Fruit fly (Drosophila melanogaster) whole organism, embryonic: ENCODE results near the gene Pstk.

Experiments used
- BEAF-32 ChIP-seq: fragments of 200-800 bp; sonication (Bioruptor generic); optimal IDR thresholded peaks from 3 replicates; lab custom pipeline; 2017; ENCODE audit warnings: missing biosample characterization, missing genetic modification characterization, mild to moderate bottlenecking, moderate library complexity, missing genetic modification reagents
- BtbVII ChIP-seq: fragments of 200-800 bp; sonication (Bioruptor generic); optimal IDR thresholded peaks from 3 replicates; lab custom pipeline; 2017; ENCODE audit warnings: missing biosample characterization, mild to moderate bottlenecking, missing genetic modification characterization
- CG10959 ChIP-seq: fragments of 200-800 bp; sonication (Bioruptor generic); IDR thresholded peaks from 2 replicates; pipeline ENCODE4 v1.3.6; 2022; ENCODE audit warnings: missing biosample characterization, missing genetic modification characterization
- CG11456 ChIP-seq: fragments of 200-800 bp; sonication (Bioruptor generic); IDR thresholded peaks from 3 replicates; pipeline ENCODE4 v1.3.6; 2022; ENCODE audit warnings: missing biosample characterization, missing genetic modification characterization
- CG12104 ChIP-seq: fragments of 200-800 bp; sonication (Bioruptor generic); optimal IDR thresholded peaks from 3 replicates; lab custom pipeline; 2016; ENCODE audit warnings: missing biosample characterization, missing genetic modification characterization
- CG12659 ChIP-seq: fragments of 200-800 bp; sonication (Bioruptor generic); optimal IDR thresholded peaks from 3 replicates; lab custom pipeline; 2017; ENCODE audit warnings: mild to moderate bottlenecking, missing biosample characterization, missing genetic modification reagents, missing genetic modification characterization
- CG2116 ChIP-seq: fragments of 200-800 bp; sonication (Bioruptor generic); optimal IDR thresholded peaks from 3 replicates; lab custom pipeline; 2018; ENCODE audit warnings: missing biosample characterization, mild to moderate bottlenecking, missing genetic modification characterization
- CG31224 ChIP-seq: fragments of 200-800 bp; sonication (Bioruptor generic); IDR thresholded peaks from 2 replicates; pipeline ENCODE4 v1.3.6; 2022; ENCODE audit warnings: missing biosample characterization, missing genetic modification characterization
- CG34224 ChIP-seq: fragments of 200-800 bp; sonication (Bioruptor generic); IDR thresholded peaks from 3 replicates; pipeline ENCODE4 v1.3.6; 2022; ENCODE audit warnings: missing biosample characterization, missing genetic modification characterization; ENCODE audit not compliant: partially characterized antibody
- CG5245 ChIP-seq: fragments of 200-800 bp; sonication (Bioruptor generic); optimal IDR thresholded peaks from 3 replicates; lab custom pipeline; 2016; ENCODE audit warnings: missing biosample characterization, missing genetic modification characterization
- CG6689 ChIP-seq: fragments of 200-800 bp; sonication (Bioruptor generic); IDR thresholded peaks from 2 replicates; pipeline ENCODE4 v1.3.6; 2022; ENCODE audit warnings: missing biosample characterization, missing genetic modification characterization
- CG6791 ChIP-seq: fragments of 200-800 bp; sonication (Bioruptor generic); IDR thresholded peaks from 3 replicates; pipeline ENCODE4 v1.3.6; 2022; ENCODE audit warnings: missing biosample characterization, missing genetic modification characterization; ENCODE audit not compliant: partially characterized antibody
- CG8290 ChIP-seq, 3 experiments: fragments of 200-800 bp; sonication (Bioruptor generic); optimal IDR thresholded peaks; 2 replicates each; lab custom pipeline; 2016 to 2019; ENCODE audit warnings: missing biosample characterization in 3 of 3, missing genetic modification characterization in 3 of 3, mild to moderate bottlenecking in 2 of 3, moderate library complexity in 1 of 3
- CG9817 ChIP-seq: fragments of 200-800 bp; sonication (Bioruptor generic); optimal IDR thresholded peaks from 2 replicates; lab custom pipeline; 2018; ENCODE audit warnings: missing biosample characterization, mild to moderate bottlenecking, missing genetic modification characterization, moderate library complexity
- E2f2 ChIP-seq: fragments of 200-800 bp; sonication (Bioruptor generic); IDR thresholded peaks from 2 replicates; pipeline ENCODE4 v1.3.6; 2022; ENCODE audit warnings: missing biosample characterization, missing genetic modification characterization
- Eip74EF ChIP-seq, 2 experiments: fragments of 200-800 bp in 1 of 2; fragments of >200 bp in 1 of 2; sonication (Bioruptor generic) in 1 of 2; optimal IDR thresholded peaks; 2 replicates each; lab custom pipeline; 2017 to 2019; ENCODE audit warnings: missing biosample characterization in 2 of 2, missing genetic modification characterization in 2 of 2, mild to moderate bottlenecking in 1 of 2, moderate library complexity in 1 of 2
- HLH4C ChIP-seq: fragments of 200-800 bp; sonication (Bioruptor generic); IDR thresholded peaks from 3 replicates; pipeline ENCODE4 v1.3.6; 2022; ENCODE audit warnings: missing biosample characterization, missing genetic modification characterization; ENCODE audit not compliant: partially characterized antibody
- HLHmδ ChIP-seq: fragments of 200-800 bp; sonication (Bioruptor generic); optimal IDR thresholded peaks from 2 replicates; lab custom pipeline; 2018; ENCODE audit warnings: missing biosample characterization, mild to moderate bottlenecking, missing genetic modification characterization, moderate library complexity
- Hand ChIP-seq: fragments of 200-800 bp; sonication (Bioruptor generic); optimal IDR thresholded peaks from 2 replicates; lab custom pipeline; 2017; ENCODE audit warnings: mild to moderate bottlenecking, missing biosample characterization, missing genetic modification reagents, missing genetic modification characterization
- NK7.1 ChIP-seq: fragments of 200-800 bp; sonication (Bioruptor generic); optimal IDR thresholded peaks from 3 replicates; lab custom pipeline; 2016; ENCODE audit warnings: missing biosample characterization, missing genetic modification characterization
- Scr ChIP-seq: fragments of 200-800 bp; sonication (Bioruptor generic); IDR thresholded peaks from 2 replicates; pipeline ENCODE4 v1.3.6; 2022; ENCODE audit warnings: missing biosample characterization, missing genetic modification characterization; ENCODE audit not compliant: partially characterized antibody
- Six4 ChIP-seq: fragments of 200-800 bp; sonication (Bioruptor generic); optimal IDR thresholded peaks from 2 replicates; lab custom pipeline; 2016; ENCODE audit warnings: missing biosample characterization, missing genetic modification characterization
- Sry-δ ChIP-seq: fragments of 200-800 bp; sonication (Bioruptor generic); optimal IDR thresholded peaks from 2 replicates; lab custom pipeline; 2016; ENCODE audit warnings: missing biosample characterization, missing genetic modification characterization
- amos ChIP-seq: fragments of 200-800 bp; sonication (Bioruptor generic); IDR thresholded peaks from 2 replicates; pipeline ENCODE4 v1.3.6; 2022; ENCODE audit warnings: missing biosample characterization, missing genetic modification characterization; ENCODE audit not compliant: partially characterized antibody
- ato ChIP-seq: fragments of 200-800 bp; sonication (Bioruptor generic); IDR thresholded peaks from 2 replicates; pipeline ENCODE4 v1.3.6; 2022; ENCODE audit warnings: missing biosample characterization, missing genetic modification characterization; ENCODE audit not compliant: partially characterized antibody
- bbx ChIP-seq: fragments of 200-800 bp; sonication (Bioruptor generic); IDR thresholded peaks from 2 replicates; pipeline ENCODE4 v1.3.6; 2022; ENCODE audit warnings: missing biosample characterization, missing genetic modification characterization; ENCODE audit not compliant: partially characterized antibody
- chinmo ChIP-seq: fragments of 200-800 bp; sonication (Bioruptor generic); IDR thresholded peaks from 4 replicates; pipeline ENCODE4 v1.3.6; 2022; ENCODE audit warnings: missing biosample characterization, missing genetic modification characterization; ENCODE audit not compliant: partially characterized antibody
- ci ChIP-seq: fragments of 200-800 bp; sonication (Bioruptor generic); IDR thresholded peaks from 3 replicates; pipeline ENCODE4 v1.3.6; 2022; ENCODE audit warnings: missing biosample characterization, missing genetic modification characterization
- corto ChIP-seq: fragments of 200-800 bp; sonication (Bioruptor generic); optimal IDR thresholded peaks from 2 replicates; lab custom pipeline; 2016; ENCODE audit warnings: missing biosample characterization, mild to moderate bottlenecking, missing genetic modification characterization, moderate library complexity
- crp ChIP-seq, 2 experiments: fragments of 200-800 bp; sonication (Bioruptor generic); optimal IDR thresholded peaks; 2 replicates in 1 of 2; 3 replicates in 1 of 2; lab custom pipeline; 2017; ENCODE audit warnings: missing biosample characterization in 2 of 2, missing genetic modification characterization in 2 of 2, mild to moderate bottlenecking in 1 of 2, moderate library complexity in 1 of 2
- dysf ChIP-seq: fragments of 200-800 bp; sonication (Bioruptor generic); IDR thresholded peaks from 3 replicates; pipeline ENCODE4 v1.3.6; 2022; ENCODE audit warnings: missing biosample characterization, missing genetic modification characterization
- eve ChIP-seq, 2 experiments: fragments of >200 bp; optimal IDR thresholded peaks; 2 replicates each; lab custom pipeline; 2017; ENCODE audit warnings: missing biosample characterization in 2 of 2, missing genetic modification characterization in 2 of 2
- gro ChIP-seq: fragments of 200-800 bp; sonication (Bioruptor generic); optimal IDR thresholded peaks from 2 replicates; lab custom pipeline; 2016; ENCODE audit warnings: missing biosample characterization, missing genetic modification characterization
- hb ChIP-seq: fragments of 200-800 bp; sonication (Bioruptor generic); IDR thresholded peaks from 3 replicates; pipeline ENCODE4 v1.3.6; 2022; ENCODE audit warnings: missing biosample characterization, missing genetic modification characterization; ENCODE audit not compliant: partially characterized antibody
- hbn ChIP-seq: fragments of 200-800 bp; sonication (Bioruptor generic); IDR thresholded peaks from 2 replicates; pipeline ENCODE4 v1.3.6; 2022; ENCODE audit warnings: missing biosample characterization, missing genetic modification characterization; ENCODE audit not compliant: partially characterized antibody
- her ChIP-seq: fragments of 200-800 bp; sonication (Bioruptor generic); optimal IDR thresholded peaks from 2 replicates; lab custom pipeline; 2016; ENCODE audit warnings: missing biosample characterization, missing genetic modification characterization
- knrl ChIP-seq: fragments of 200-800 bp; sonication (Bioruptor generic); IDR thresholded peaks from 3 replicates; pipeline ENCODE4 v1.3.6; 2022; ENCODE audit warnings: missing biosample characterization, missing genetic modification characterization; ENCODE audit not compliant: partially characterized antibody
- nerfin-1 ChIP-seq: fragments of 200-800 bp; sonication (Bioruptor generic); optimal IDR thresholded peaks from 3 replicates; lab custom pipeline; 2019; ENCODE audit warnings: missing biosample characterization, mild to moderate bottlenecking, missing genetic modification characterization, moderate library complexity
- pho ChIP-seq: fragments of 200-800 bp; sonication (Bioruptor generic); optimal IDR thresholded peaks from 2 replicates; lab custom pipeline; 2016; ENCODE audit warnings: missing biosample characterization, missing genetic modification characterization
- seq ChIP-seq: fragments of 200-800 bp; sonication (Bioruptor generic); IDR thresholded peaks from 2 replicates; pipeline ENCODE4 v1.3.6; 2022; ENCODE audit warnings: missing biosample characterization, missing genetic modification characterization
- trem ChIP-seq: fragments of 200-800 bp; optimal IDR thresholded peaks from 3 replicates; lab custom pipeline; 2019; ENCODE audit warnings: missing biosample characterization, mild to moderate bottlenecking, missing genetic modification characterization, moderate library complexity
- unc-4 ChIP-seq: fragments of 200-800 bp; sonication (Bioruptor generic); IDR thresholded peaks from 2 replicates; pipeline ENCODE4 v1.3.6; 2022; ENCODE audit warnings: missing biosample characterization, missing genetic modification characterization; ENCODE audit not compliant: partially characterized antibody
- usp ChIP-seq: fragments of >200 bp; optimal IDR thresholded peaks from 2 replicates; lab custom pipeline; 2017; ENCODE audit warnings: missing biosample characterization, missing genetic modification characterization
- zen2 ChIP-seq: fragments of 200-800 bp; sonication (Bioruptor generic); IDR thresholded peaks from 3 replicates; pipeline ENCODE4 v1.3.6; 2022; ENCODE audit warnings: missing biosample characterization, missing genetic modification characterization; ENCODE audit not compliant: partially characterized antibody
- zf30C ChIP-seq: fragments of 200-800 bp; sonication (Bioruptor generic); optimal IDR thresholded peaks from 3 replicates; lab custom pipeline; 2018; ENCODE audit warnings: missing biosample characterization, mild to moderate bottlenecking, missing genetic modification characterization

Pstk gene

dm6 chrX:19615990-19616663 is 2.2 kb downstream of the Pstk start, which contains the start of gene CG14210 (continued):
- no peak for TF ChIP-seq seq (GFP tag; lab: Robert Waterston, UW)
- peak; percentile 75 for TF ChIP-seq bbx (GFP tag; lab: Robert Waterston, UW)
- peak; percentile 66 for TF ChIP-seq Scr
- no peak for TF ChIP-seq CG11456 (GFP tag; lab: Robert Waterston, UW)
- TF ChIP-seq CG2116 (GFP tag; lab: Kevin White, UChicago) = peak; percentile 97
- peak; percentile 66; the same call in 1 of the 3 replicates for TF ChIP-seq hb (GFP tag; lab: Robert Waterston, UW)
- peak; percentile 84 for TF ChIP-seq HLH4C (GFP tag; lab: Robert Waterston, UW)
- TF ChIP-seq crp (GFP tag; optimal IDR thresholded peaks at IDR 0.05; lab: Kevin White, UChicago) = peak; percentile 3 to 84
- TF ChIP-seq Sry-δ (GFP tag; lab: Kevin White, UChicago) = peak; percentile 52
- peak; percentile 56; the same call in 1 of the 2 replicates for TF ChIP-seq amos (GFP tag; lab: Robert Waterston, UW)
- TF ChIP-seq BEAF-32 (GFP tag; lab: Kevin White, UChicago) = peak; percentile 57
- peak; percentile 69 for TF ChIP-seq ato (GFP tag; lab: Robert Waterston, UW)
- TF ChIP-seq CG34224 (GFP tag; lab: Robert Waterston, UW) = peak; percentile 73
- no peak for TF ChIP-seq Six4
- peak; percentile 64 for TF ChIP-seq unc-4 (GFP tag; lab: Robert Waterston, UW)
- TF ChIP-seq knrl (GFP tag; lab: Robert Waterston, UW) = peak; percentile 45; the same call in 2 of the 3 replicates
- TF ChIP-seq, all 482 proteins: peak for 57

dm6 chrX:19613473-19613872 is 4.9 kb downstream of the Pstk start:
- TF ChIP-seq trem (tag; lab: Kevin White, UChicago) (peak; percentile 36), E2f2 (peak; percentile 83), eve (GFP tag; optimal IDR thresholded peaks at IDR 0.05; lab: Kevin White, UChicago) (no peak), Eip74EF (GFP tag; optimal IDR thresholded peaks at IDR 0.05; lab: Kevin White, UChicago) (peak in 1 of 2 experiments; percentile 32), chinmo (GFP tag; lab: Robert Waterston, UW) (no peak), pho (GFP tag; lab: Kevin White, UChicago) (no peak), gro (peak; percentile 33), Hand (GFP tag; lab: Kevin White, UChicago) (peak; percentile 35), BtbVII (GFP tag; lab: Kevin White, UChicago) (peak; percentile 59), CG6689 (no peak), CG9817 (tag; lab: Kevin White, UChicago) (no peak), CG31224 (GFP tag; lab: Robert Waterston, UW) (no peak), CG5245 (no peak), hbn (no peak), CG10959 (GFP tag; lab: Robert Waterston, UW) (no peak), CG12659 (GFP tag; lab: Kevin White, UChicago) (peak; percentile 70), CG8290 (GFP tag; optimal IDR thresholded peaks at IDR 0.05; lab: Kevin White, UChicago) (no peak), CG8290 (tag; optimal IDR thresholded peaks at IDR 0.05; lab: Kevin White, UChicago) (peak; percentile 63 to 82), corto (GFP tag; lab: Kevin White, UChicago) (no peak), zf30C (GFP tag; lab: Kevin White, UChicago) (no peak), CG6791 (GFP tag; lab: Robert Waterston, UW) (peak; percentile 44; the same call in 1 of the 3 replicates), crp (GFP tag; optimal IDR thresholded peaks at IDR 0.05; lab: Kevin White, UChicago) (peak; percentile 28 to 89), nerfin-1 (tag; lab: Kevin White, UChicago) (peak; percentile 54), CG12104 (GFP tag; lab: Kevin White, UChicago) (peak; percentile 15), NK7.1 (GFP tag; lab: Kevin White, UChicago) (peak; percentile 38), HLHmδ (peak; percentile 86), dysf (no peak), zen2 (GFP tag; lab: Robert Waterston, UW) (peak; percentile 64; the same call in 2 of the 3 replicates), ci (GFP tag; lab: Robert Waterston, UW) (peak; percentile 89), usp (GFP tag; lab: Kevin White, UChicago) (no peak), her (peak; percentile 17)
